Fruit fly (Drosophila melanogaster) whole organism, embryonic: Measurements from ENCODE around the gene mRpS33.

Experiments used
- Antp ChIP-seq: fragments of 200-800 bp; sonication (Bioruptor generic); optimal IDR thresholded peaks from 3 replicates; lab custom pipeline; 2016; ENCODE audit warnings: missing biosample characterization, missing genetic modification characterization
- B-H2 ChIP-seq: fragments of 200-800 bp; sonication (Bioruptor generic); optimal IDR thresholded peaks from 2 replicates; lab custom pipeline; 2018; ENCODE audit warnings: missing biosample characterization, mild to moderate bottlenecking, missing genetic modification characterization
- C15 ChIP-seq: fragments of 200-800 bp; sonication (Bioruptor generic); IDR thresholded peaks from 3 replicates; pipeline ENCODE4 v1.3.6; 2022; ENCODE audit warnings: missing biosample characterization, missing genetic modification characterization
- CG11398 ChIP-seq: fragments of 200-800 bp; sonication (Bioruptor generic); optimal IDR thresholded peaks from 2 replicates; lab custom pipeline; 2016; ENCODE audit warnings: missing biosample characterization, missing genetic modification characterization
- CG13287 ChIP-seq: fragments of 200-800 bp; sonication (Bioruptor generic); IDR thresholded peaks from 2 replicates; pipeline ENCODE4 v1.3.6; 2022; ENCODE audit warnings: missing biosample characterization, missing genetic modification characterization; ENCODE audit not compliant: partially characterized antibody
- CG14050 ChIP-seq: fragments of 200-800 bp; sonication (Bioruptor generic); IDR thresholded peaks from 3 replicates; pipeline ENCODE4 v1.3.6; 2022; ENCODE audit warnings: missing biosample characterization, missing genetic modification characterization
- CG14860 ChIP-seq: fragments of 200-800 bp; sonication (Bioruptor generic); IDR thresholded peaks from 3 replicates; pipeline ENCODE4 v1.3.6; 2022; ENCODE audit warnings: missing biosample characterization, missing genetic modification characterization; ENCODE audit not compliant: partially characterized antibody
- CG14965 ChIP-seq: fragments of 200-800 bp; sonication (Bioruptor generic); optimal IDR thresholded peaks from 2 replicates; lab custom pipeline; 2016; ENCODE audit warnings: missing biosample characterization, missing genetic modification characterization, borderline replicate concordance
- CG17186 ChIP-seq: fragments of 200-800 bp; sonication (Bioruptor generic); optimal IDR thresholded peaks from 3 replicates; lab custom pipeline; 2017; ENCODE audit warnings: missing biosample characterization, missing genetic modification reagents, missing genetic modification characterization
- CG2116 ChIP-seq: fragments of 200-800 bp; sonication (Bioruptor generic); optimal IDR thresholded peaks from 3 replicates; lab custom pipeline; 2018; ENCODE audit warnings: missing biosample characterization, mild to moderate bottlenecking, missing genetic modification characterization
- CG31224 ChIP-seq: fragments of 200-800 bp; sonication (Bioruptor generic); IDR thresholded peaks from 2 replicates; pipeline ENCODE4 v1.3.6; 2022; ENCODE audit warnings: missing biosample characterization, missing genetic modification characterization
- CG34422 ChIP-seq: fragments of 200-800 bp; sonication (Bioruptor generic); IDR thresholded peaks from 3 replicates; pipeline ENCODE4 v1.3.6; 2022; ENCODE audit warnings: missing biosample characterization, missing genetic modification characterization
- CG3726 ChIP-seq: fragments of 200-800 bp; sonication (Bioruptor generic); IDR thresholded peaks from 3 replicates; pipeline ENCODE4, ENCODE4 v1.3.6; 2022; ENCODE audit warnings: missing biosample characterization, missing genetic modification characterization
- CG3847 ChIP-seq: fragments of 200-800 bp; sonication (Bioruptor generic); IDR thresholded peaks from 2 replicates; pipeline ENCODE4 v1.3.6; 2022; ENCODE audit warnings: missing biosample characterization, missing genetic modification characterization
- CG3995 ChIP-seq: fragments of 200-800 bp; sonication (Bioruptor generic); optimal IDR thresholded peaks from 3 replicates; lab custom pipeline; 2016; ENCODE audit warnings: missing biosample characterization, missing genetic modification characterization
- CG7271 ChIP-seq: fragments of 200-800 bp; sonication (Bioruptor generic); optimal IDR thresholded peaks from 2 replicates; lab custom pipeline; 2018; ENCODE audit warnings: missing biosample characterization, mild to moderate bottlenecking, missing genetic modification characterization, moderate library complexity
- CG8388 ChIP-seq: fragments of 200-800 bp; sonication (Bioruptor generic); optimal IDR thresholded peaks from 2 replicates; lab custom pipeline; 2019; ENCODE audit warnings: missing biosample characterization, mild to moderate bottlenecking, missing genetic modification characterization, moderate library complexity
- CG9932 ChIP-seq: fragments of 200-800 bp; sonication (Bioruptor generic); IDR thresholded peaks from 2 replicates; pipeline ENCODE4 v1.3.6; 2022; ENCODE audit warnings: missing biosample characterization, missing genetic modification characterization
- Chrac-16 ChIP-seq: fragments of 200-800 bp; sonication (Bioruptor generic); optimal IDR thresholded peaks from 3 replicates; lab custom pipeline; 2016; ENCODE audit warnings: missing biosample characterization, missing genetic modification characterization
- D ChIP-seq, 2 experiments: fragments of 200-800 bp in 1 of 2; fragments of >200 bp in 1 of 2; sonication (Bioruptor generic) in 1 of 2; optimal IDR thresholded peaks; 2 replicates in 1 of 2; 3 replicates in 1 of 2; lab custom pipeline; 2017; ENCODE audit warnings: mild to moderate bottlenecking in 1 of 2, missing biosample characterization in 1 of 2, missing genetic modification characterization in 1 of 2, missing genetic modification reagents in 1 of 2
- D19B ChIP-seq: fragments of 200-800 bp; sonication (Bioruptor generic); optimal IDR thresholded peaks from 2 replicates; lab custom pipeline; 2017; ENCODE audit warnings: missing biosample characterization, mild to moderate bottlenecking, missing genetic modification characterization
- Doc2 ChIP-seq: fragments of 200-800 bp; sonication (Bioruptor generic); IDR thresholded peaks from 2 replicates; pipeline ENCODE4 v1.3.6; 2022; ENCODE audit warnings: missing biosample characterization, missing genetic modification characterization
- Hr51 ChIP-seq, 2 experiments: fragments of 200-800 bp; sonication (Bioruptor generic); optimal IDR thresholded peaks; 2 replicates in 1 of 2; 3 replicates in 1 of 2; lab custom pipeline; 2016 to 2018; ENCODE audit warnings: missing biosample characterization in 2 of 2, missing genetic modification characterization in 2 of 2, mild to moderate bottlenecking in 1 of 2, moderate library complexity in 1 of 2
- Hsf ChIP-seq: fragments of 200-800 bp; sonication (Bioruptor generic); optimal IDR thresholded peaks from 3 replicates; lab custom pipeline; 2016; ENCODE audit warnings: missing biosample characterization, missing genetic modification characterization
- Jarid2 ChIP-seq: fragments of 200-800 bp; sonication (Bioruptor generic); optimal IDR thresholded peaks from 3 replicates; lab custom pipeline; 2017; ENCODE audit warnings: mild to moderate bottlenecking, missing biosample characterization, missing genetic modification reagents, missing genetic modification characterization
- NK7.1 ChIP-seq: fragments of 200-800 bp; sonication (Bioruptor generic); optimal IDR thresholded peaks from 3 replicates; lab custom pipeline; 2016; ENCODE audit warnings: missing biosample characterization, missing genetic modification characterization
- Oli ChIP-seq: fragments of 200-800 bp; sonication (Bioruptor generic); optimal IDR thresholded peaks from 2 replicates; lab custom pipeline; 2018; ENCODE audit warnings: missing biosample characterization, mild to moderate bottlenecking, missing genetic modification characterization, moderate library complexity
- Sin3A ChIP-seq: fragments of >200 bp; optimal IDR thresholded peaks from 2 replicates; lab custom pipeline; 2018
- Taf1 ChIP-seq: fragments of 200-800 bp; sonication (Bioruptor generic); IDR thresholded peaks from 2 replicates; pipeline ENCODE4 v1.3.6; 2022; ENCODE audit warnings: missing biosample characterization, missing genetic modification characterization
- Tbp ChIP-seq: fragments of >200 bp; optimal IDR thresholded peaks from 2 replicates; lab custom pipeline; 2018; ENCODE audit warnings: missing biosample characterization, missing genetic modification characterization
- Usf ChIP-seq: fragments of 200-800 bp; sonication (Bioruptor generic); optimal IDR thresholded peaks from 2 replicates; lab custom pipeline; 2017; ENCODE audit warnings: missing genotype, missing biosample characterization, missing genetic modification characterization
- Vsx1 ChIP-seq: fragments of 200-800 bp; sonication (Bioruptor generic); optimal IDR thresholded peaks from 2 replicates; lab custom pipeline; 2017; ENCODE audit warnings: missing biosample characterization, mild to moderate bottlenecking, missing genetic modification characterization, missing genetic modification reagents
- Xrp1 ChIP-seq: fragments of 200-800 bp; sonication (Bioruptor generic); IDR thresholded peaks from 2 replicates; pipeline ENCODE4 v1.3.6; 2022; ENCODE audit warnings: missing biosample characterization, missing genetic modification characterization
- ab ChIP-seq: fragments of 200-800 bp; sonication (Bioruptor generic); optimal IDR thresholded peaks from 2 replicates; lab custom pipeline; 2016; ENCODE audit warnings: missing biosample characterization, missing genetic modification characterization
- aop ChIP-seq: fragments of 200-800 bp; sonication (Bioruptor generic); IDR thresholded peaks from 2 replicates; pipeline ENCODE4 v1.3.6; 2022; ENCODE audit warnings: missing biosample characterization, missing genetic modification characterization
- cg ChIP-seq: fragments of 200-800 bp; sonication (Bioruptor generic); optimal IDR thresholded peaks from 3 replicates; lab custom pipeline; 2019; ENCODE audit warnings: missing biosample characterization, mild to moderate bottlenecking, missing genetic modification characterization, moderate library complexity
- crc ChIP-seq: fragments of 200-800 bp; sonication (Bioruptor generic); optimal IDR thresholded peaks from 2 replicates; lab custom pipeline; 2016; ENCODE audit warnings: missing biosample characterization, missing genetic modification characterization
- ems ChIP-seq: fragments of 200-800 bp; sonication (Bioruptor generic); optimal IDR thresholded peaks from 3 replicates; lab custom pipeline; 2016; ENCODE audit warnings: missing biosample characterization, missing genetic modification characterization
- exex ChIP-seq: fragments of 200-800 bp; sonication (Bioruptor generic); optimal IDR thresholded peaks from 4 replicates; lab custom pipeline; 2018; ENCODE audit warnings: missing biosample characterization, mild to moderate bottlenecking, missing genetic modification characterization, moderate library complexity
- gfzf ChIP-seq: fragments of 200-800 bp; sonication (Bioruptor generic); optimal IDR thresholded peaks from 2 replicates; lab custom pipeline; 2016; ENCODE audit warnings: missing biosample characterization, mild to moderate bottlenecking, missing genetic modification characterization, moderate library complexity
- hbn ChIP-seq: fragments of 200-800 bp; sonication (Bioruptor generic); IDR thresholded peaks from 2 replicates; pipeline ENCODE4 v1.3.6; 2022; ENCODE audit warnings: missing biosample characterization, missing genetic modification characterization; ENCODE audit not compliant: partially characterized antibody
- jigr1 ChIP-seq: fragments of 200-800 bp; sonication (Bioruptor generic); IDR thresholded peaks from 3 replicates; pipeline ENCODE4 v1.3.6; 2022; ENCODE audit warnings: missing biosample characterization, missing genetic modification characterization
- jing ChIP-seq: fragments of 200-800 bp; sonication (Bioruptor generic); optimal IDR thresholded peaks from 2 replicates; lab custom pipeline; 2018; ENCODE audit warnings: missing biosample characterization, mild to moderate bottlenecking, missing genetic modification characterization
- nom ChIP-seq: fragments of 200-800 bp; sonication (Bioruptor generic); optimal IDR thresholded peaks from 2 replicates; lab custom pipeline; 2017; ENCODE audit warnings: missing biosample characterization, missing genetic modification characterization, mild to moderate bottlenecking, moderate library complexity, missing genetic modification reagents
- p53 ChIP-seq: fragments of 200-800 bp; sonication (Bioruptor generic); optimal IDR thresholded peaks from 2 replicates; lab custom pipeline; 2016; ENCODE audit warnings: missing biosample characterization, missing genetic modification characterization
- psq ChIP-seq: fragments of 200-800 bp; sonication (Bioruptor generic); optimal IDR thresholded peaks from 2 replicates; lab custom pipeline; 2017; ENCODE audit warnings: missing biosample characterization, missing genetic modification characterization
- sens-2 ChIP-seq: fragments of 200-800 bp; sonication (Bioruptor generic); IDR thresholded peaks from 2 replicates; pipeline ENCODE4 v1.3.6; 2022; ENCODE audit warnings: missing biosample characterization, missing genetic modification characterization
- shn ChIP-seq: fragments of 200-800 bp; sonication (Bioruptor generic); optimal IDR thresholded peaks from 3 replicates; lab custom pipeline; 2016; ENCODE audit warnings: missing biosample characterization, missing genetic modification characterization
- sna ChIP-seq: fragments of 200-800 bp; sonication (Bioruptor generic); IDR thresholded peaks from 2 replicates; pipeline ENCODE4 v1.3.6; 2022; ENCODE audit warnings: missing biosample characterization, missing genetic modification characterization; ENCODE audit not compliant: partially characterized antibody
- stc ChIP-seq: fragments of 200-800 bp; sonication (Bioruptor generic); IDR thresholded peaks from 2 replicates; pipeline ENCODE4 v1.3.6; 2022; ENCODE audit warnings: missing biosample characterization, missing genetic modification characterization
- tgo ChIP-seq: fragments of 200-800 bp; sonication (Bioruptor generic); IDR thresholded peaks from 3 replicates; pipeline ENCODE4 v1.3.6; 2022; ENCODE audit warnings: missing biosample characterization, missing genetic modification characterization

The mRpS33 gene

DNA sequence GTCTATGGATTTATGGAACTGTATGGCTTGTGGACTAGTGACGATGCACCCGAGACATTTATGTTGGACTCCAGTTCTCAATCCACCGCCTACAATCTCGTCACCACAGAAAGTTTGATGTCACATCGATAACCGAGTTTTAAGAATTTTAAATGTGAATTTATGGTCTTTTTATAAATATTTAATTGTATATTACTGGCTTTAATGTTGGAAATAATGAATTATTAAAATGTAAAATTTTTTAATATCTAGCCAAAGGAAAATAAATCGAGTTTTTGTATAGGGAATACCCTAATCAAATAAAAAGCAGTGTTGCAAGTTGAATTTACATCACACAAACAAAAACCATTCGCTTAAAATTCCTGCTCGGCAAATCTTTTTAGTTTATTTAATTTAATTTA is 3.7 kb downstream of the mRpS33 start, which contains the start of gene Fntb (continued):
- TF ChIP-seq ems (no peak), hbn (GFP tag; lab: Robert Waterston, UW) (no peak), CG11398 (no peak), Antp (GFP tag; lab: Kevin White, UChicago) (no peak), Doc2 (GFP tag; lab: Robert Waterston, UW) (no peak), aop (no peak), CG7271 (tag; lab: Kevin White, UChicago) (no peak), NK7.1 (GFP tag; lab: Kevin White, UChicago) (peak; percentile 26), CG3726 (GFP tag; lab: Robert Waterston, UW) (no peak), D19B (peak; percentile 58), Sin3A (lab: Kevin White, UChicago) (no peak), CG14965 (GFP tag; lab: Kevin White, UChicago) (no peak), Chrac-16 (GFP tag; lab: Kevin White, UChicago) (peak; percentile 63), stc (GFP tag; lab: Robert Waterston, UW) (no peak), CG8388 (GFP tag; lab: Kevin White, UChicago) (peak; percentile 58), CG13287 (GFP tag; lab: Robert Waterston, UW) (peak; percentile 50; the same call in 1 of the 2 replicates), Hr51 (GFP tag; optimal IDR thresholded peaks at IDR 0.05; lab: Kevin White, UChicago) (no peak), p53 (GFP tag; lab: Kevin White, UChicago) (no peak), shn (GFP tag; lab: Kevin White, UChicago) (no peak), Tbp (GFP tag; lab: Kevin White, UChicago) (no peak), jigr1 (GFP tag; lab: Robert Waterston, UW) (no peak), B-H2 (peak; percentile 59), exex (tag; lab: Kevin White, UChicago) (no peak), Taf1 (GFP tag; lab: Robert Waterston, UW) (no peak), Usf (GFP tag; lab: Kevin White, UChicago) (no peak), CG34422 (GFP tag; lab: Robert Waterston, UW) (peak; percentile 42; the same call in 1 of the 3 replicates), D (optimal IDR thresholded peaks at IDR 0.05; lab: Kevin White, UChicago) (no peak), D (GFP tag; optimal IDR thresholded peaks at IDR 0.05; lab: Kevin White, UChicago) (peak; percentile 57), ab (no peak), Hsf (GFP tag; lab: Kevin White, UChicago) (peak; percentile 66), CG14860 (no peak), CG3995 (peak; percentile 55), Vsx1 (GFP tag; lab: Kevin White, UChicago) (no peak), cg (GFP tag; lab: Kevin White, UChicago) (no peak), psq (GFP tag; lab: Kevin White, UChicago) (no peak), Jarid2 (GFP tag; lab: Kevin White, UChicago) (no peak), sna (GFP tag; lab: Robert Waterston, UW) (no peak), jing (GFP tag; lab: Kevin White, UChicago) (no peak), CG9932 (GFP tag; lab: Robert Waterston, UW) (peak; percentile 71), CG2116 (GFP tag; lab: Kevin White, UChicago) (peak; percentile 49), Xrp1 (GFP tag; lab: Robert Waterston, UW) (peak; percentile 64; the same call in 1 of the 2 replicates), CG17186 (GFP tag; lab: Kevin White, UChicago) (peak; percentile 20), CG31224 (GFP tag; lab: Robert Waterston, UW) (no peak), crc (GFP tag; lab: Kevin White, UChicago) (no peak), gfzf (GFP tag; lab: Kevin White, UChicago) (no peak), tgo (GFP tag; lab: Robert Waterston, UW) (peak; percentile 76), Oli (peak; percentile 68), CG14050 (GFP tag; lab: Robert Waterston, UW) (peak; percentile 42; the same call in 2 of the 3 replicates), sens-2 (GFP tag; lab: Robert Waterston, UW) (no peak), CG3847 (GFP tag; lab: Robert Waterston, UW) (peak; percentile 76), C15 (no peak), nom (peak; percentile 34)
